Fruit fly (Drosophila melanogaster): Measurements from ENCODE around the gene Dbct.

Gene Dbct

dm6 chrX:15085777-15086510, at the start of gene Dbct, which contains the start of gene CG15027 (continued):
- TF ChIP-seq CG11560 (tag; IDR thresholded peaks at IDR 0.05) = 0 out of 3 replicates have a peak, but pooled peaks have one; percentile 39
- TF ChIP-seq CG11085 (GFP tag; IDR thresholded peaks at IDR 0.05) = peak; percentile 60; the same call in 1 of the 2 replicates
- peak; percentile 19 for TF ChIP-seq Deaf1 (tag; optimal IDR thresholded peaks at IDR 0.05)
- 0 out of 2 replicates have a peak, but pooled peaks have one; percentile 15 for TF ChIP-seq aop (GFP tag; IDR thresholded peaks at IDR 0.05)
- TF ChIP-seq CG3726 (GFP tag; IDR thresholded peaks at IDR 0.05) = no peak
- TF ChIP-seq C15 (GFP tag; IDR thresholded peaks at IDR 0.05) = no peak
- TF ChIP-seq phol (tag; optimal IDR thresholded peaks at IDR 0.05) = peak; percentile 75
- TF ChIP-seq Ets65A (GFP tag) = peak; percentile 92
- peak; percentile 17 for TF ChIP-seq Asciz (GFP tag; optimal IDR thresholded peaks at IDR 0.05)
- TF ChIP-seq ci (GFP tag; IDR thresholded peaks at IDR 0.05) = peak; percentile 71; the same call in 2 of the 3 replicates
- peak; percentile 83 for TF ChIP-seq CG13424 (tag; optimal IDR thresholded peaks at IDR 0.05)
- no peak for TF ChIP-seq Trl (optimal IDR thresholded peaks at IDR 0.05)
- no peak for TF ChIP-seq Trl (GFP tag; optimal IDR thresholded peaks at IDR 0.05)
- peak; percentile 81 for TF ChIP-seq knrl (GFP tag; IDR thresholded peaks at IDR 0.05; ENCODE audit: partially characterized antibody)
- TF ChIP-seq Hsf (GFP tag; optimal IDR thresholded peaks at IDR 0.05) = no peak
- TF ChIP-seq CG7987 (GFP tag; optimal IDR thresholded peaks at IDR 0.05) = no peak
- peak; percentile 72 for TF ChIP-seq sisA (GFP tag; IDR thresholded peaks at IDR 0.05)
- TF ChIP-seq hkb (optimal IDR thresholded peaks at IDR 0.05) = no peak
- TF ChIP-seq hkb (GFP tag; IDR thresholded peaks at IDR 0.05) = peak; percentile 52
- TF ChIP-seq CG9215 (GFP tag; IDR thresholded peaks at IDR 0.05) = peak; percentile 68
- peak; percentile 14 for TF ChIP-seq cwo (GFP tag; optimal IDR thresholded peaks at IDR 0.05)
- peak; percentile 74 for TF ChIP-seq CG7372 (GFP tag; IDR thresholded peaks at IDR 0.05)
- no peak for TF ChIP-seq chn (GFP tag; optimal IDR thresholded peaks at IDR 0.05)
- TF ChIP-seq sqz (GFP tag; optimal IDR thresholded peaks at IDR 0.05) = no peak
- TF ChIP-seq dati (GFP tag; IDR thresholded peaks at IDR 0.05) = no peak
- TF ChIP-seq luna (GFP tag; optimal IDR thresholded peaks at IDR 0.05) = no peak
- peak; percentile 39 for TF ChIP-seq stwl (tag; optimal IDR thresholded peaks at IDR 0.05)
- no peak for TF ChIP-seq Stat92E (GFP tag; optimal IDR thresholded peaks at IDR 0.05)
- no peak for TF ChIP-seq Hr78 (GFP tag; optimal IDR thresholded peaks at IDR 0.05)
- no peak for TF ChIP-seq sc (optimal IDR thresholded peaks at IDR 0.05)
- TF ChIP-seq sc (GFP tag; optimal IDR thresholded peaks at IDR 0.05) = no peak
- peak; percentile 54 for TF ChIP-seq Hmr (GFP tag; optimal IDR thresholded peaks at IDR 0.05)
- TF ChIP-seq CG15073 (GFP tag; optimal IDR thresholded peaks at IDR 0.05) = no peak
- TF ChIP-seq CG31388 (GFP tag; optimal IDR thresholded peaks at IDR 0.05) = peak; percentile 4
- no peak for TF ChIP-seq salm (tag; optimal IDR thresholded peaks at IDR 0.05)
- TF ChIP-seq CG8765 (GFP tag; IDR thresholded peaks at IDR 0.05) = peak; percentile 26; the same call in 1 of the 2 replicates
- TF ChIP-seq Tbp (GFP tag; optimal IDR thresholded peaks at IDR 0.05) = no peak
- 0 out of 2 replicates have a peak, but pooled peaks have one; percentile 27 for TF ChIP-seq CG14667 (GFP tag; IDR thresholded peaks at IDR 0.05)
- TF ChIP-seq CHES-1-like (GFP tag; optimal IDR thresholded peaks at IDR 0.05) = peak; percentile 16
- peak; percentile 29 for TF ChIP-seq CG12299 (tag; optimal IDR thresholded peaks at IDR 0.05)
- no peak for TF ChIP-seq Hey (tag; optimal IDR thresholded peaks at IDR 0.05)
- peak; percentile 88 for TF ChIP-seq YL-1 (GFP tag; optimal IDR thresholded peaks at IDR 0.05)
- no peak for TF ChIP-seq Lim3 (GFP tag; IDR thresholded peaks at IDR 0.05)
- TF ChIP-seq CG12391 (tag; optimal IDR thresholded peaks at IDR 0.05) = peak; percentile 83
- TF ChIP-seq sens (GFP tag) = peak; percentile 6
- peak; percentile 48; the same call in 1 of the 2 replicates for TF ChIP-seq CG1024 (GFP tag; IDR thresholded peaks at IDR 0.05)
- no peak for TF ChIP-seq slou (GFP tag; optimal IDR thresholded peaks at IDR 0.05)
- TF ChIP-seq CG12942 (GFP tag; optimal IDR thresholded peaks at IDR 0.05) = peak; percentile 72
- TF ChIP-seq dm (GFP tag; optimal IDR thresholded peaks at IDR 0.05) = peak; percentile 55
- TF ChIP-seq HHEX (GFP tag; optimal IDR thresholded peaks at IDR 0.05) = peak; percentile 31
- peak; percentile 6 for TF ChIP-seq Dip3 (GFP tag; optimal IDR thresholded peaks at IDR 0.05)

Data from whole organism, embryonic.